Worm (Caenorhabditis elegans): ENCODE measurements around the gene F14F3.5.

DNA sequence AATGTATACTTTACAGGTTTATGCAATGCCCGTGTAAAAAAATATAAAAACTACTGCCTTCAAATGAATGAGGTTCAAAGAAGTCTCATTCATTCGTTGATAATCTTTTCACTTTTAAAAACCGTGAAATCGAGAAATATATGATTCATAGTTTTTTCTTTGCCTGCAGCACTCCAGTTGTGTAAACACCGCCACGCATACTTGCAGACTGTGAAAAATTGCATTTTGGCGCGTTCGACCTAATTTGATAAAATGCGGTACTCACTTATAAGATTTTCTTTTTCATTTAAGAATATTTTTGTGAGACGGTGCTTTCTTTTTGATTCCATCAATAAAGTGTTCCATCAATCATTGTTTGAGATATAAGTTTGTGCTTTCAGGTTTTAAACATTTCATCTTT is 37.7 kb upstream of the F14F3.5 start:
- TF ChIP-seq sea-1 (GFP tag; conservative IDR thresholded peaks at IDR 0.05): no peak
- TF ChIP-seq ama-1 (optimal IDR thresholded peaks at IDR 0.05): no peak
- TF ChIP-seq hmg-4 (GFP tag; optimal IDR thresholded peaks at IDR 0.05): no peak
- no peak for TF ChIP-seq flt-1 (GFP tag; IDR thresholded peaks at IDR 0.05)
- no peak for TF ChIP-seq ceh-13 (GFP tag; optimal IDR thresholded peaks at IDR 0.05)
- TF ChIP-seq hmbx-1 (tag; optimal IDR thresholded peaks at IDR 0.05): no peak
- no peak for TF ChIP-seq aly-1 (tag; optimal IDR thresholded peaks at IDR 0.05)
- TF ChIP-seq pes-1 (GFP tag; IDR thresholded peaks at IDR 0.05): no peak

Data from whole organism, early embryonic.